Worm (Caenorhabditis elegans) whole organism, L2 larva: ENCODE measurements around the gene Y73C8C.4.

Source experiments
- F13H6.1 ChIP-seq: sonication (generic microtip); optimal IDR thresholded peaks from 2 replicates; lab custom pipeline; 2016; ENCODE audit warnings: missing genetic modification characterization, missing compliant biosample characterization
- R02D3.7 ChIP-seq: fragments of 150-350 bp; optimal IDR thresholded peaks from 2 replicates; lab custom pipeline; 2014; ENCODE audit warnings: missing biosample characterization, missing genetic modification characterization
- Y55F3AM.14 ChIP-seq: fragments of 200-800 bp; sonication (Bioruptor generic); optimal IDR thresholded peaks from 2 replicates; lab custom pipeline; 2018; ENCODE audit warnings: mild to moderate bottlenecking, missing genetic modification characterization, missing compliant biosample characterization
- ZK546.5 ChIP-seq: sonication (generic microtip); optimal IDR thresholded peaks from 2 replicates; lab custom pipeline; 2017; ENCODE audit warnings: missing biosample characterization, missing genetic modification characterization
- alr-1 ChIP-seq: fragments of 150-350 bp; optimal IDR thresholded peaks from 2 replicates; lab custom pipeline; 2014; ENCODE audit warnings: missing biosample characterization, missing genetic modification characterization
- blmp-1 ChIP-seq: sonication (generic microtip); optimal IDR thresholded peaks from 2 replicates; lab custom pipeline; 2017; ENCODE audit warnings: missing genetic modification characterization, mild to moderate bottlenecking, missing compliant biosample characterization, antibody characterized with exemption, moderate library complexity; ENCODE audit not compliant: insufficient read depth
- ceh-82 ChIP-seq: fragments of 150-350 bp; optimal IDR thresholded peaks from 2 replicates; lab custom pipeline; 2014; ENCODE audit warnings: missing biosample characterization, missing genetic modification characterization
- dmd-4 ChIP-seq: sonication (generic microtip); optimal IDR thresholded peaks from 2 replicates; lab custom pipeline; 2017; ENCODE audit warnings: missing biosample characterization, missing genetic modification characterization
- egl-27 ChIP-seq: sonication (generic microtip); optimal IDR thresholded peaks from 3 replicates; lab custom pipeline; 2017; ENCODE audit warnings: missing biosample characterization, missing genetic modification reagents, missing genetic modification characterization
- elt-1 ChIP-seq: fragments of 150-350 bp; optimal IDR thresholded peaks from 2 replicates; lab custom pipeline; 2014; ENCODE audit warnings: missing biosample characterization, missing genetic modification characterization
- elt-3 ChIP-seq: sonication (generic microtip); optimal IDR thresholded peaks from 2 replicates; lab custom pipeline; 2017; ENCODE audit warnings: missing biosample characterization, missing genetic modification characterization
- gmeb-1 ChIP-seq: fragments of 150-350 bp; optimal IDR thresholded peaks from 2 replicates; lab custom pipeline; 2014; ENCODE audit warnings: missing biosample characterization, missing genetic modification characterization
- lin-11 ChIP-seq: fragments of 150-350 bp; sonication (generic microtip); optimal IDR thresholded peaks from 2 replicates; lab custom pipeline; 2014; ENCODE audit warnings: missing biosample characterization, missing genetic modification characterization, inconsistent platforms, mixed read lengths
- lin-13 ChIP-seq: fragments of 150-350 bp; optimal IDR thresholded peaks from 2 replicates; lab custom pipeline; 2014; ENCODE audit warnings: missing biosample characterization, missing genetic modification reagents, missing genetic modification characterization
- lin-39 ChIP-seq: fragments of 150-350 bp; optimal IDR thresholded peaks from 2 replicates; lab custom pipeline; 2014; ENCODE audit warnings: missing biosample characterization, missing genetic modification reagents, missing genetic modification characterization
- mab-5 ChIP-seq: fragments of 150-350 bp; optimal IDR thresholded peaks from 2 replicates; lab custom pipeline; 2014; ENCODE audit warnings: missing biosample characterization, missing genetic modification characterization
- nhr-10 ChIP-seq: sonication (generic microtip); optimal IDR thresholded peaks from 2 replicates; lab custom pipeline; 2017; ENCODE audit warnings: missing biosample characterization, missing genetic modification characterization
- nhr-12 ChIP-seq: fragments of 150-350 bp; optimal IDR thresholded peaks from 2 replicates; lab custom pipeline; 2014; ENCODE audit warnings: missing biosample characterization, missing genetic modification characterization
- nhr-129 ChIP-seq: fragments of 150-350 bp; optimal IDR thresholded peaks from 2 replicates; lab custom pipeline; 2014; ENCODE audit warnings: missing biosample characterization, missing genetic modification characterization
- nhr-21 ChIP-seq: fragments of 150-350 bp; optimal IDR thresholded peaks from 2 replicates; lab custom pipeline; 2014; ENCODE audit warnings: missing biosample characterization, missing genetic modification characterization
- nhr-23 ChIP-seq: fragments of 150-350 bp; optimal IDR thresholded peaks from 2 replicates; lab custom pipeline; 2014; ENCODE audit warnings: missing biosample characterization, missing genetic modification reagents, missing genetic modification characterization
- nhr-25 ChIP-seq: fragments of 150-350 bp; sonication (generic microtip); optimal IDR thresholded peaks from 3 replicates; lab custom pipeline; 2014; ENCODE audit warnings: missing biosample characterization, missing genetic modification characterization
- nhr-6 ChIP-seq: fragments of 150-350 bp; optimal IDR thresholded peaks from 2 replicates; lab custom pipeline; 2014; ENCODE audit warnings: missing biosample characterization, missing genetic modification characterization
- nhr-77 ChIP-seq: fragments of 150-350 bp; optimal IDR thresholded peaks from 2 replicates; lab custom pipeline; 2014; ENCODE audit warnings: missing biosample characterization, missing genetic modification characterization
- peb-1 ChIP-seq: fragments of 150-350 bp; optimal IDR thresholded peaks from 2 replicates; lab custom pipeline; 2014; ENCODE audit warnings: missing biosample characterization, missing genetic modification characterization
- skn-1 ChIP-seq: sonication (generic microtip); optimal IDR thresholded peaks from 2 replicates; lab custom pipeline; 2017; ENCODE audit warnings: missing biosample characterization, missing genetic modification characterization
- sma-3 ChIP-seq: sonication (generic microtip); optimal IDR thresholded peaks from 2 replicates; lab custom pipeline; 2016; ENCODE audit warnings: missing genetic modification reagents, missing genetic modification characterization, missing compliant biosample characterization
- sma-9 ChIP-seq, 2 experiments: fragments of 150-350 bp in 1 of 2; sonication (generic microtip) in 1 of 2; optimal IDR thresholded peaks; 2 replicates each; lab custom pipeline; 2014 to 2016; ENCODE audit warnings: missing genetic modification characterization in 2 of 2, mild to moderate bottlenecking in 1 of 2, missing biosample characterization in 1 of 2, missing compliant biosample characterization in 1 of 2, missing genetic modification reagents in 1 of 2, moderate library complexity in 1 of 2
- unc-39 ChIP-seq: fragments of 150-350 bp; optimal IDR thresholded peaks from 2 replicates; lab custom pipeline; 2014; ENCODE audit warnings: missing biosample characterization, missing genetic modification characterization
- unc-55 ChIP-seq: fragments of 150-350 bp; sonication (generic microtip); optimal IDR thresholded peaks from 3 replicates; lab custom pipeline; 2014; ENCODE audit warnings: missing biosample characterization, missing genetic modification reagents, missing genetic modification characterization
- unc-62 ChIP-seq: fragments of 150-350 bp; optimal IDR thresholded peaks from 2 replicates; lab custom pipeline; 2014; ENCODE audit warnings: missing biosample characterization, missing genetic modification reagents, missing genetic modification characterization
- zag-1 ChIP-seq: fragments of 150-350 bp; optimal IDR thresholded peaks from 2 replicates; lab custom pipeline; 2014; ENCODE audit warnings: missing biosample characterization, missing genetic modification characterization
- ztf-1 ChIP-seq: fragments of 200-800 bp; sonication (Bioruptor generic); conservative IDR thresholded peaks from 2 replicates; pipeline ENCODE4 v1.3.6; 2022; ENCODE audit warnings: missing genetic modification characterization, missing compliant biosample characterization
- ztf-11 ChIP-seq: sonication (generic microtip); optimal IDR thresholded peaks from 2 replicates; lab custom pipeline; 2017; ENCODE audit warnings: missing biosample characterization, missing genetic modification characterization
- ztf-4 ChIP-seq: fragments of 150-350 bp; optimal IDR thresholded peaks from 2 replicates; lab custom pipeline; 2014; ENCODE audit warnings: missing biosample characterization, missing genetic modification characterization

Gene Y73C8C.4

DNA sequence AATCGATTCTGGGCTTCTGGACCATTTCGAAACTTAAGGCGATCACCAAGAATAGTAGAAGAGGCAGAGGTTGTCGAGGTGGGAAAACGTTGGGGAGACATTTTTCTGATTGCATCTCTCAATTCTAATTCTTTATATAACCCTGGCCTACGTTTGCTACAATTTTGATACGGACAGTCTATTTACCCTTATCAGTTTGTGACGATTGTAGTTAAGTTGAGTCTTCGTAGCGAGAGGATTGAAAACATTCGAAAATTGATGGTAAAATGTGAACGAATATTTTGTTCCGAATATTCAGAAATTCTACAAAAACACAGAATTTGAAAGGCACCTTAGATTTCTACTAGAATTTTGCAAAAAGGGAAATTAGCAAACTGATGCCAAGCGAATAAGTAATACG, 25.7 kb upstream of the Y73C8C.4 start, which contains the start of gene Y73C8C.10:
Y73C8C.10 (minus strand) TSS at position 101 of the 400 bp plus-strand sequence.
- TF ChIP-seq nhr-23 (tag; lab: Kevin White, UChicago) (no peak), R02D3.7 (no peak), lin-13 (GFP tag; lab: Kevin White, UChicago) (no peak), gmeb-1 (tag; lab: Kevin White, UChicago) (no peak), lin-39 (tag; lab: Kevin White, UChicago) (no peak), Y55F3AM.14 (GFP tag; lab: Kevin White, UChicago) (no peak), sma-9 (GFP tag; optimal IDR thresholded peaks at IDR 0.05; lab: Kevin White, UChicago) (no peak), sma-9 (tag; optimal IDR thresholded peaks at IDR 0.05; lab: Kevin White, UChicago) (no peak), mab-5 (no peak), nhr-12 (tag; lab: Kevin White, UChicago) (no peak), nhr-77 (tag; lab: Kevin White, UChicago) (no peak), elt-1 (tag; lab: Kevin White, UChicago) (no peak), alr-1 (no peak), dmd-4 (tag; lab: Kevin White, UChicago) (no peak), skn-1 (no peak), peb-1 (tag; lab: Kevin White, UChicago) (no peak), blmp-1 (tag; lab: Kevin White, UChicago) (no peak), unc-55 (no peak), lin-11 (tag; lab: Kevin White, UChicago) (no peak)

DNA sequence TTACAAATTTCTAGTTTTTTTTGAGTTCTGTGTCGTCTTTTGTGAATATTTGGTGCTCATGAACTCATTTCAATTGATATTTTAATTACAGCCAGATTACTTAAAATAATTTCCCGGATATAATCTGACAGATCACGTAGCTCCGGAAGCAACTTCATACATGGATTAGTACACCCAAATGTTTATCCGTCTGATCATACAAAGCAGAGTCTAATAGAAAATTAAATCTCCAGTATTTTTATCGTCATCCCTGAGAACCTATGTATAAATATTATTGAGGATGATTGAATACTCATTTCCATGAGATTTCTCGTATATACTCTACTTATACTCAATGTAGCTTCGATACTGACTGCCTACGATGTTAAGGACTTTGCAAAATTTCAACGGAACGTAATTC, 23.0 kb upstream of the Y73C8C.4 start, which contains the start of gene Y73C8C.12:
Y73C8C.12 (plus strand) TSS at position 301 of the 400 bp plus-strand sequence.
- TF ChIP-seq ztf-11: no peak
- TF ChIP-seq, all 48 proteins: peak for 0

DNA sequence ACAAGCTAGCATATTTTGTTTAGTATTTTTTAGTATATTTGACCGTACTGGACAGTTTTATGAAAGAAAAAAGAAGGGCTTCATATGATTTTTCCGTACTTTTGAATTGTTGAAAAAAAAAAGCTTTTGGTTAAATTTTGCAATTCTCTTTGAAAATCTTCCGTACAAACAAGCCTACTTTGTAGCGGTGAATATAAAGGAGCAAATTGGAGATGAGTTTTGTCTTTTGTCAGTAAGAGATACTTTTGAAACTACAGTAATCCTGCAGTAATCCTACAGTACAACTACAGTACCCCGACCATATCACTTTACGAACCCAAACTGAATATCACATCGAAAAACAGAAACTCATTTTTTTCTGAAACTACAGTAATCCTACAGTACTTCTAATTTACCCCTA, 20.5 kb upstream of the Y73C8C.4 start:
- TF ChIP-seq unc-39 (tag; lab: Kevin White, UChicago) (no peak), dmd-4 (tag; lab: Kevin White, UChicago) (no peak), nhr-6 (no peak), nhr-25 (tag; lab: Kevin White, UChicago) (no peak), nhr-10 (tag; lab: Kevin White, UChicago) (no peak), zag-1 (tag; lab: Kevin White, UChicago) (no peak), ztf-4 (tag; lab: Kevin White, UChicago) (no peak), egl-27 (tag; lab: Kevin White, UChicago) (no peak), sma-3 (GFP tag; lab: Kevin White, UChicago) (no peak), unc-62 (GFP tag; lab: Kevin White, UChicago) (no peak), lin-11 (tag; lab: Kevin White, UChicago) (no peak), Y55F3AM.14 (GFP tag; lab: Kevin White, UChicago) (no peak), elt-3 (tag; lab: Kevin White, UChicago) (no peak), blmp-1 (tag; lab: Kevin White, UChicago) (no peak), elt-1 (tag; lab: Kevin White, UChicago) (no peak)

DNA sequence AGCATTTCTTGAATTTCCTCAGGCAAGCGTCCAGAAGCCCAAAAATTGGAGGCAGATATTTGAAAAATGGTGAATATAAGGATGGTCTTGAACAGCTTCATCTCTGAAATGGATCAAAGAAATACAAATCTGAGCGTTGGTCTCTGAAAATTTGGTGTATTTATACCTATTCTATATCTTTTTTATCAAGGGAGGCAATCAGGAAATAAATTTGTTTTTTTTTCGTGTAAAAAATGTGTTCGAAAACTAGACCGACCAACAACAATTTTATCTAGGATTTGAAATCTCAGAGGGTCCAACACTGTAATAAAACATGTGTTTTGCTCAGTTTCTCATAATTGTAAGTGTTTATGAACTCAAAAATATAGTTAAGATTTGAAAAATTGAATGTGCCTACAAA, 19.8 kb upstream of the Y73C8C.4 start, which contains the start of gene srt-56:
srt-56 (minus strand) TSS at position 101 of the 400 bp plus-strand sequence.
- TF ChIP-seq ZK546.5 (tag; lab: Kevin White, UChicago) (no peak), sma-3 (GFP tag; lab: Kevin White, UChicago) (no peak), sma-9 (GFP tag; optimal IDR thresholded peaks at IDR 0.05; lab: Kevin White, UChicago) (no peak), sma-9 (tag; optimal IDR thresholded peaks at IDR 0.05; lab: Kevin White, UChicago) (no peak), nhr-21 (tag; lab: Kevin White, UChicago) (no peak), ceh-82 (no peak), ztf-4 (tag; lab: Kevin White, UChicago) (no peak), nhr-25 (tag; lab: Kevin White, UChicago) (no peak), alr-1 (no peak), ztf-1 (no peak), F13H6.1 (tag; lab: Kevin White, UChicago) (no peak), nhr-129 (no peak), mab-5 (no peak), skn-1 (no peak), nhr-77 (tag; lab: Kevin White, UChicago) (no peak)
